Fruit fly (Drosophila melanogaster): ENCODE results near the gene kdn.

The kdn gene

DNA sequence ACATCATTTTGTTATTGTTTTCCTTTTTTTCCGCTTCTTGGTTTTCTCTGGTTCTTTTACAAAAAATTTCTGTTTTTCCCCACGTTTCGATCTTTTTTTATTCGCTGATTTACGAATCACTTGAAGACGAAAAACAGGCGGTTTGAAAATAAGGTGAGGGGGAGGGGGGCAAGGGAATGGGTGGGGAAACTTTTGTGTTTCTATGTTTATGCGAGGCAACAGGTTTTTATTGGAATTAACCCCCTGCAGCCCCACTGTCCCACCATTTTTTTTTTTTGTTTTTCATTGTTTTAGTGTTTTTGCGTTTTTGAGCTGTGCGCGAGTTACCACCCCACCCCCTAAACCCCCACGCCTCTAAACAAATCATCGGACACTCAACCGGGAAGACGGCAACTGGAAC lies 15.5 kb upstream of the kdn start:
- no peak for TF ChIP-seq bab1 (GFP tag; optimal IDR thresholded peaks at IDR 0.05)
- no peak for TF ChIP-seq Mnt (GFP tag; optimal IDR thresholded peaks at IDR 0.05)

DNA sequence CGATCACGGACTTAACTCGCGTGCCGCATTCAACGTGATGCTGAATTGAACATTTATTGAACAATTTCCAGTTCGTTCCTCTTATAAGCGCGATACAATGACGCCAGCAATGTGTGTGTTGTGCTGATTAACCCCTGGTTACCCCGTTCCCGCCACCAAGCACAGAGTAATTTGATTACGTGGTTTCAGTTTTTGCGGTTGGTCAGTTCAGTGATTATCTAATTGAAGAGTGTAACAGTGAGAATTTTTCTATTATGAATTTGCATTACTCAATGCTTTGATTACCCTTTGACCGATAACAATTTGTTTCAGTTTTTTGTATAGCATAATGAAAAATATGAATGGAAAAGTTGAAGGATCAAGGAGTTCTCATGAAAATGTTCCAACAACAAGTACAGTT lies 12.7 kb upstream of the kdn start, which contains the start of gene CG3842:
Gene CG3842, plus strand, starts transcription at position 61 of the 400 bp plus-strand sequence.
- TF ChIP-seq CG1620 (GFP tag; optimal IDR thresholded peaks at IDR 0.05) (no peak), CG12768 (GFP tag; optimal IDR thresholded peaks at IDR 0.05) (no peak), Hr96 (GFP tag; optimal IDR thresholded peaks at IDR 0.05) (no peak), tj (GFP tag; optimal IDR thresholded peaks at IDR 0.05) (no peak), cic (GFP tag; optimal IDR thresholded peaks at IDR 0.05) (no peak), CG5204 (GFP tag; optimal IDR thresholded peaks at IDR 0.05) (no peak), pad (GFP tag; optimal IDR thresholded peaks at IDR 0.05) (no peak), CG14711 (tag; optimal IDR thresholded peaks at IDR 0.05) (no peak)

DNA sequence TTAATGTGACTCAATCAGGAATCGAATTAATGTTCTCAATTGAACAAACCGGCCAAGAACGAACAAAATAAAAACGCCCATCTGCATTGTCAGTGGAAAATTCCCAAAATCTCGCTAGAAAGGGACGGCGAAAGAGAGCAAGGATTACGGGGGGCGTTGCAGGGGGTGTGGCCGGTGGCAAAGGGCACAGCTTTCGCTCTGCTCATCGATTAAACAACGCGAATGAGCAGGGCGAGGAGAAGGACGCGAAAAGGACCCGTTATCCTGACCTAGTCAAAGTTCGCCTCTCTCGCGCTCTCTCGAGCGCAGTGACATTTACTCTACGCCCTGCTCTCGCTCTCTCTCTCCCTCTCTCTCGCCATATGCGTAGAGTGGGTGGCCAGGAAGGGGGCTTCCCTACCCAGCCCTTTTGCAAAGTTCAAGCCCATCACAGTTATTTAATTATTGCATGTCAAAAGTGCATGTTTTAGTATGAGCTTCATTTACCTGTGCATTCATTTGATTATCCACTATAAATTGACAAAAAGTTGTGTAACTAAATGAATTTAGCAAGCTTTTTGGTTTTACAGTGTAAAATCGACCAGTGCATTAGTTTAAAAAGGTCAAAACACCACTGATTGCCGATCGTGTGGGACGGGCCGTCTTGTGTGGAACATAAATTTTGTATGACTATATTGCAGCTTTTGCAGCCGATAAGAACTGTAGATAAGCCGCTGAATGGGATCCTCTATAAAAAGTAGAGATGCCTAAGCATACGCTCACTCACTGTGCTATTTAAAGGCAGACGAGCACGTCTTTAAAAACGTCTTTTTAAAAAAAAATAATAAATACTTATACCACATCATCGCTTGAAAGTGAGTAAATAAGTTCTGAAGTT lies 11.5 kb upstream of the kdn start:
- no peak for TF ChIP-seq CG33017 (tag; optimal IDR thresholded peaks at IDR 0.05)
- no peak for TF ChIP-seq cic (GFP tag; optimal IDR thresholded peaks at IDR 0.05)
- no peak for TF ChIP-seq CG11617 (GFP tag; optimal IDR thresholded peaks at IDR 0.05)
- TF ChIP-seq toe (GFP tag; optimal IDR thresholded peaks at IDR 0.05) = no peak
- TF ChIP-seq Crg-1 (GFP tag; optimal IDR thresholded peaks at IDR 0.05) = no peak
- no peak for TF ChIP-seq Clk (GFP tag; optimal IDR thresholded peaks at IDR 0.05)
- TF ChIP-seq tj (GFP tag; optimal IDR thresholded peaks at IDR 0.05) = peak; percentile 13
- no peak for TF ChIP-seq kay (GFP tag; ENCODE audit: borderline replicate concordance)
- peak; percentile 17 for TF ChIP-seq CG7101 (tag; optimal IDR thresholded peaks at IDR 0.05)

DNA sequence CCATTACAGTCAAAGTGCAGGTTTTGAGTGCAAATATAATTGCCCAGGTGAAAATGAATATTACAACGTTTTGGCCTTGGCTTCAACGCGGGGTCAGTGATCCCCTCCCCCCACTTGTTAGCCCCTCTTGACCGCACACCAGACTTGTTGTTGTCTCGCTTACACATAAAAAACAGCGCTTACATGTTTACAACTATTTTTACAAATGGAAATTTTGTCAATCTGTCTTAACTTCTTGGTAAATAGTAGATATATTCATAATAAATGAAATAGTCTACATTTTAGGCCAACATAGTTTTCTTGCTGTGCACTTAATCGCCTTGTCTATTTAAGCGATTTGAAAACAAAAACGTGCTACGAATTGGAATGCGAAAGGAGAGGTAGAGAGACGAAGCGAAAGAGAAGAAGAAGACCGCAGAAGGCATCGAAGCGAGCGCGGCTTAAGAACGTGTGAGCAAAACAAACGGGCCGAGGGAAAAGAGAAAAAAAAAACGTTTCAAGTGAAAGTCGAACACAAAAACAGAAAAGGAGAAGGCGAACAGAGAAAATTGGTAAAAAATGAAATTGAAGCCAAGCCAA lies 10.4 kb upstream of the kdn start:
- TF ChIP-seq toe (GFP tag; optimal IDR thresholded peaks at IDR 0.05) (no peak), CG11617 (GFP tag; optimal IDR thresholded peaks at IDR 0.05) (no peak), kay (GFP tag; ENCODE audit: borderline replicate concordance) (no peak), Clk (GFP tag; optimal IDR thresholded peaks at IDR 0.05) (no peak), Crg-1 (GFP tag; optimal IDR thresholded peaks at IDR 0.05) (no peak), tj (GFP tag; optimal IDR thresholded peaks at IDR 0.05) (no peak), ovo (GFP tag; optimal IDR thresholded peaks at IDR 0.05) (no peak), CG7045 (GFP tag; optimal IDR thresholded peaks at IDR 0.05) (no peak), CG1620 (GFP tag; optimal IDR thresholded peaks at IDR 0.05) (peak; percentile 10), cic (GFP tag; optimal IDR thresholded peaks at IDR 0.05) (no peak), cnc (optimal IDR thresholded peaks at IDR 0.05) (no peak), CG5204 (GFP tag; optimal IDR thresholded peaks at IDR 0.05) (no peak), pad (GFP tag; optimal IDR thresholded peaks at IDR 0.05) (no peak), Hr96 (GFP tag; optimal IDR thresholded peaks at IDR 0.05) (no peak), Mnt (GFP tag; optimal IDR thresholded peaks at IDR 0.05) (no peak), bab1 (GFP tag; optimal IDR thresholded peaks at IDR 0.05) (no peak), CG12768 (GFP tag; optimal IDR thresholded peaks at IDR 0.05) (no peak), CG33017 (tag; optimal IDR thresholded peaks at IDR 0.05) (peak; percentile 47), CG7101 (tag; optimal IDR thresholded peaks at IDR 0.05) (peak; percentile 39), CG14711 (tag; optimal IDR thresholded peaks at IDR 0.05) (peak; percentile 63)

DNA sequence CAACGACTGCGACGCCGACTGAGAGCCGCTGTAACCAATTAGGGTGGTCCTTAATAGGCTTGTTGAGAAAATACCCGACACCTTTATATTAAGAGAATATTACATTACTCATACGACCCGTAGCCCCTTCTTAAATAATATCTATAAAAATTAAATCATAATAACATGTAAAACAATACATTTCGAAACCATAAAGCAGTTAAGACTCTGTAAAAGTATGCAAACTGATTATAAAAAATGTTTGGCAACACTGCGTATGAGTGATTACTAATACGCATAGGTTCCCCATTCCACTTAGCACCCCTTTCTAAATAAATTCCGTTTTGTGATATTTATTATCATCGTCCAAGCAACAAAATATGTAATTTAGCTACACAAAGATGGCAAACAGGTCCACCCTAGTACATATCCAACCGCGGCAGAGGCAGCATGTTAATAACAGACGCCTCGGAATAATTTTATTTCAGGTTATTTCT lies 9.8 kb upstream of the kdn start:
- no peak for TF ChIP-seq Clk (GFP tag; optimal IDR thresholded peaks at IDR 0.05)
- peak; percentile 46 for TF ChIP-seq CG1620 (GFP tag; optimal IDR thresholded peaks at IDR 0.05)
- TF ChIP-seq CG11617 (GFP tag; optimal IDR thresholded peaks at IDR 0.05) = peak; percentile 88
- TF ChIP-seq CG14711 (tag; optimal IDR thresholded peaks at IDR 0.05) = peak; percentile 60
- TF ChIP-seq cnc (optimal IDR thresholded peaks at IDR 0.05) = no peak
- TF ChIP-seq CG5204 (GFP tag; optimal IDR thresholded peaks at IDR 0.05) = peak; percentile 51
- peak; percentile 17 for TF ChIP-seq CG33017 (tag; optimal IDR thresholded peaks at IDR 0.05)
- peak; percentile 94 for TF ChIP-seq bab1 (GFP tag; optimal IDR thresholded peaks at IDR 0.05)
- peak; percentile 64 for TF ChIP-seq tj (GFP tag; optimal IDR thresholded peaks at IDR 0.05)
- peak; percentile 80 for TF ChIP-seq CG7101 (tag; optimal IDR thresholded peaks at IDR 0.05)
- TF ChIP-seq pad (GFP tag; optimal IDR thresholded peaks at IDR 0.05) = peak; percentile 77
- no peak for TF ChIP-seq toe (GFP tag; optimal IDR thresholded peaks at IDR 0.05)
- no peak for TF ChIP-seq cic (GFP tag; optimal IDR thresholded peaks at IDR 0.05)
- no peak for TF ChIP-seq Mnt (GFP tag; optimal IDR thresholded peaks at IDR 0.05)
- TF ChIP-seq Hr96 (GFP tag; optimal IDR thresholded peaks at IDR 0.05) = peak; percentile 52
- no peak for TF ChIP-seq CG12768 (GFP tag; optimal IDR thresholded peaks at IDR 0.05)
- peak; percentile 49 for TF ChIP-seq CG7045 (GFP tag; optimal IDR thresholded peaks at IDR 0.05)
- no peak for TF ChIP-seq kay (GFP tag; ENCODE audit: borderline replicate concordance)
- TF ChIP-seq Crg-1 (GFP tag; optimal IDR thresholded peaks at IDR 0.05) = peak; percentile 60
- TF ChIP-seq ovo (GFP tag; optimal IDR thresholded peaks at IDR 0.05) = no peak

DNA sequence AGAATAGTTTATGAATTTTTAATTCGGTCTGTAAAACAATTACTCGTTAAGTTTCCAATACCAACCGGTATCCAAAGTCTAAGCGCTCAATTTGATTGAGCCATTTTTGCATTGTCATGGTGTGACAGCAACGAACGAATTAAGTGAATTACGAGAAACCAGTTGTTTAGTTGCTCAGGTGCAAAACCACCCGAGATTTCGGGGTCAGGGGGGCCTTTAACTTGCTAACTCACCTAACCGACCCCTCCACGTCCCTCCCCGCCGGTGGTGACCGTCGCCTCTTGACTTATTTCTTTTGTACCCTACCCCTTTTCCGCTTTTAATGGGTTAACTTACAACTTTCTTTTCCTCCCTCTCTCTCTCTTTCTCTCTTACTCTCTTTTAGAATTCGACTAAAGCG lies 8.8 kb upstream of the kdn start:
- TF ChIP-seq tj (GFP tag; optimal IDR thresholded peaks at IDR 0.05) (peak; percentile 68), toe (GFP tag; optimal IDR thresholded peaks at IDR 0.05) (no peak), cic (GFP tag; optimal IDR thresholded peaks at IDR 0.05) (peak; percentile 35), cnc (optimal IDR thresholded peaks at IDR 0.05) (peak; percentile 82 to 83)
